Fruit fly (Drosophila melanogaster) S2 (cell line): ENCODE results near the gene Tdh.

Experiments used
- CG8478 ChIP-seq: fragments of >200 bp; optimal IDR thresholded peaks from 2 replicates; lab custom pipeline; 2018
- CTCF ChIP-seq, 2 experiments: fragments of >200 bp; optimal IDR thresholded peaks; 2 replicates each; lab custom pipeline; 2018

- TF ChIP-seq CTCF (optimal IDR thresholded peaks at IDR 0.05; lab: Kevin White, UChicago) (no peak), CG8478 (lab: Kevin White, UChicago) (no peak)
Observed at dm6 chr3L:20470991-20471498, 4.3 kb downstream of the Tdh start.
